Worm (Caenorhabditis elegans): Measurements from ENCODE around the gene snx-1.

- no peak for TF ChIP-seq ceh-36 (tag; optimal IDR thresholded peaks at IDR 0.05)
- TF ChIP-seq tra-4 (tag; optimal IDR thresholded peaks at IDR 0.05): no peak
- no peak for TF ChIP-seq ets-7 (tag; optimal IDR thresholded peaks at IDR 0.05)
- no peak for TF ChIP-seq ama-1 (optimal IDR thresholded peaks at IDR 0.05)
- no peak for TF ChIP-seq hmbx-1 (tag; optimal IDR thresholded peaks at IDR 0.05)
Observed at ce11 chrX:1110723-1111122, 18.1 kb upstream of the snx-1 start.
